Worm (Caenorhabditis elegans) whole organism, L4 larva: ENCODE measurements around the gene ins-4.

ENCODE experiments used
- F37D6.2 ChIP-seq: sonication (generic microtip); optimal IDR thresholded peaks from 2 replicates; lab custom pipeline; 2016; ENCODE audit warnings: mild to moderate bottlenecking, missing genetic modification characterization, missing compliant biosample characterization
- R02D3.7 ChIP-seq: fragments of 150-350 bp; sonication (generic microtip); optimal IDR thresholded peaks from 3 replicates; lab custom pipeline; 2014; ENCODE audit warnings: missing biosample characterization, missing genetic modification characterization
- T26A8.4 ChIP-seq: fragments of 200-800 bp; sonication (Bioruptor generic); IDR thresholded peaks from 2 replicates; pipeline ENCODE4 v1.3.6; 2022; ENCODE audit warnings: missing genetic modification characterization, missing compliant biosample characterization
- Y5F2A.4 ChIP-seq: fragments of 200-800 bp; sonication (Bioruptor generic); optimal IDR thresholded peaks from 2 replicates; lab custom pipeline; 2018; ENCODE audit warnings: mild to moderate bottlenecking, missing genetic modification characterization, missing compliant biosample characterization
- ZK337.2 ChIP-seq: fragments of 200-800 bp; sonication (Bioruptor generic); IDR thresholded peaks from 2 replicates; pipeline ENCODE4 v1.3.6; 2022; ENCODE audit warnings: missing genetic modification reagents, missing genetic modification characterization, missing compliant biosample characterization
- aha-1 ChIP-seq: fragments of 150-350 bp; peaks from one replicate; lab custom pipeline; 2014; ENCODE audit warnings: missing biosample characterization, missing genetic modification characterization
- ama-1 ChIP-seq: fragments of 150-350 bp; optimal IDR thresholded peaks from 2 replicates; lab custom pipeline; 2014; ENCODE audit warnings: inconsistent platforms, mixed read lengths
- attf-4 ChIP-seq: sonication (generic microtip); optimal IDR thresholded peaks from 3 replicates; lab custom pipeline; 2017; ENCODE audit warnings: missing biosample characterization, missing genetic modification characterization
- ceh-82 ChIP-seq: sonication (generic microtip); optimal IDR thresholded peaks from 2 replicates; lab custom pipeline; 2017; ENCODE audit warnings: missing biosample characterization, missing genetic modification characterization
- daf-12 ChIP-seq: fragments of 150-350 bp; optimal IDR thresholded peaks from 2 replicates; lab custom pipeline; 2014; ENCODE audit warnings: missing biosample characterization, missing genetic modification reagents, missing genetic modification characterization
- dmd-8 ChIP-seq: fragments of 200-800 bp; sonication (Bioruptor generic); IDR thresholded peaks from 2 replicates; pipeline ENCODE4 v1.3.6; 2022; ENCODE audit warnings: missing genetic modification characterization, missing compliant biosample characterization
- duxl-1 ChIP-seq: sonication (generic microtip); optimal IDR thresholded peaks from 2 replicates; lab custom pipeline; 2016; ENCODE audit warnings: mild to moderate bottlenecking, missing genetic modification characterization, moderate library complexity, missing compliant biosample characterization; ENCODE audit not compliant: poor library complexity
- egl-43 ChIP-seq: fragments of 200-800 bp; sonication (Bioruptor generic); IDR thresholded peaks from 2 replicates; pipeline ENCODE4 v1.3.6; 2022; ENCODE audit warnings: missing genetic modification reagents, missing genetic modification characterization, missing compliant biosample characterization
- fkh-10 ChIP-seq: fragments of 150-350 bp; optimal IDR thresholded peaks from 2 replicates; lab custom pipeline; 2014; ENCODE audit warnings: missing biosample characterization, missing genetic modification reagents, missing genetic modification characterization
- hif-1 ChIP-seq, 2 experiments: sonication (generic microtip); optimal IDR thresholded peaks; 2 replicates each; lab custom pipeline; 2016 to 2017; ENCODE audit warnings: missing compliant biosample characterization in 2 of 2, missing genetic modification characterization in 2 of 2, missing genetic modification reagents in 2 of 2, missing genotype in 2 of 2, mild to moderate bottlenecking in 1 of 2
- hlh-30 ChIP-seq: sonication (generic microtip); optimal IDR thresholded peaks from 2 replicates; lab custom pipeline; 2017; ENCODE audit warnings: antibody characterized with exemption, mild to moderate bottlenecking, missing genetic modification characterization, missing compliant biosample characterization; ENCODE audit not compliant: insufficient read depth
- hmg-1.1 ChIP-seq: fragments of 200-800 bp; sonication (Bioruptor generic); IDR thresholded peaks from 2 replicates; pipeline ENCODE4 v1.3.6; 2022; ENCODE audit warnings: missing genetic modification reagents, missing genetic modification characterization, missing compliant biosample characterization
- jun-1 ChIP-seq: fragments of 150-350 bp; optimal IDR thresholded peaks from 2 replicates; lab custom pipeline; 2014; ENCODE audit warnings: missing biosample characterization, missing genetic modification reagents, missing genetic modification characterization
- lin-15B ChIP-seq: fragments of 150-350 bp; sonication (generic microtip); optimal IDR thresholded peaks from 3 replicates; lab custom pipeline; 2014; ENCODE audit warnings: missing biosample characterization, missing genetic modification characterization
- lin-29 ChIP-seq: fragments of 200-800 bp; sonication (Bioruptor generic); IDR thresholded peaks from 2 replicates; pipeline ENCODE4 v1.3.6; 2022; ENCODE audit warnings: missing genetic modification reagents, missing genetic modification characterization, missing compliant biosample characterization
- lin-39 ChIP-seq: fragments of 150-350 bp; optimal IDR thresholded peaks from 2 replicates; lab custom pipeline; 2014; ENCODE audit warnings: missing biosample characterization, missing genetic modification reagents, missing genetic modification characterization
- lir-3 ChIP-seq: sonication (generic microtip); optimal IDR thresholded peaks from 2 replicates; lab custom pipeline; 2016; ENCODE audit warnings: mild to moderate bottlenecking, missing genetic modification characterization, missing compliant biosample characterization
- lsy-2 ChIP-seq, 2 experiments: fragments of 150-350 bp in 1 of 2; sonication (generic microtip) in 1 of 2; optimal IDR thresholded peaks; 2 replicates each; lab custom pipeline; 2014 to 2017; ENCODE audit warnings: missing biosample characterization in 2 of 2, missing genetic modification characterization in 2 of 2
- mep-1 ChIP-seq: fragments of 150-350 bp; sonication (generic microtip); optimal IDR thresholded peaks from 3 replicates; lab custom pipeline; 2014; ENCODE audit warnings: missing biosample characterization, missing genetic modification characterization
- nhr-111 ChIP-seq: fragments of 200-800 bp; sonication (Bioruptor generic); optimal IDR thresholded peaks from 2 replicates; lab custom pipeline; 2018; ENCODE audit warnings: mild to moderate bottlenecking, missing genetic modification characterization, missing compliant biosample characterization
- nhr-48 ChIP-seq: sonication (generic microtip); optimal IDR thresholded peaks from 2 replicates; lab custom pipeline; 2016; ENCODE audit warnings: mild to moderate bottlenecking, missing genetic modification characterization, missing compliant biosample characterization
- nhr-77 ChIP-seq: fragments of 150-350 bp; optimal IDR thresholded peaks from 2 replicates; lab custom pipeline; 2014; ENCODE audit warnings: missing biosample characterization, missing genetic modification characterization
- pha-4 ChIP-seq, 2 experiments: fragments of 150-350 bp in 1 of 2; fragments of 200-800 bp in 1 of 2; sonication (Bioruptor generic) in 1 of 2; IDR thresholded peaks in 1 of 2; optimal IDR thresholded peaks in 1 of 2; 2 replicates each; pipeline versions ENCODE4 v1.3.6 to Lab custom; 2014 to 2022; ENCODE audit warnings: missing genetic modification characterization in 2 of 2, missing genetic modification reagents in 2 of 2, missing biosample characterization in 1 of 2, missing compliant biosample characterization in 1 of 2
- pqm-1 ChIP-seq: sonication (generic microtip); optimal IDR thresholded peaks from 2 replicates; lab custom pipeline; 2017; ENCODE audit warnings: missing biosample characterization, missing genetic modification characterization
- rbr-2 ChIP-seq: sonication (generic microtip); optimal IDR thresholded peaks from 2 replicates; lab custom pipeline; 2016; ENCODE audit warnings: missing genotype, missing genetic modification characterization, missing compliant biosample characterization
- set-16 ChIP-seq: fragments of 200-800 bp; sonication (Bioruptor generic); IDR thresholded peaks from 2 replicates; pipeline ENCODE4 v1.3.6; 2022; ENCODE audit warnings: missing genetic modification reagents, missing genetic modification characterization, missing compliant biosample characterization
- unc-130 ChIP-seq: sonication (generic microtip); optimal IDR thresholded peaks from 2 replicates; lab custom pipeline; 2016; ENCODE audit warnings: missing genetic modification reagents, missing genetic modification characterization, missing compliant biosample characterization
- unc-62 ChIP-seq, 3 experiments: fragments of 150-350 bp in 1 of 3; sonication (generic microtip); optimal IDR thresholded peaks in 2 of 3; peaks in 1 of 3; 1 replicate in 1 of 3; 2 replicates in 2 of 3; lab custom pipeline; 2014 to 2017; ENCODE audit warnings: missing biosample characterization in 3 of 3, missing genetic modification characterization in 3 of 3, missing genetic modification reagents in 3 of 3, missing genotype in 1 of 3
- vab-7 ChIP-seq: fragments of 200-800 bp; sonication (Bioruptor generic); IDR thresholded peaks from 2 replicates; pipeline ENCODE4 v1.3.6; 2022; ENCODE audit warnings: missing genetic modification reagents, missing genetic modification characterization, missing compliant biosample characterization
- zfp-3 ChIP-seq: fragments of 200-800 bp; sonication (Bioruptor generic); conservative IDR thresholded peaks from 2 replicates; pipeline ENCODE4 v1.3.6; 2022; ENCODE audit warnings: missing genetic modification reagents, missing genetic modification characterization, missing compliant biosample characterization
- zip-2 ChIP-seq: fragments of 150-350 bp; optimal IDR thresholded peaks from 2 replicates; lab custom pipeline; 2014; ENCODE audit warnings: missing biosample characterization, missing genetic modification characterization

ins-4 gene

DNA sequence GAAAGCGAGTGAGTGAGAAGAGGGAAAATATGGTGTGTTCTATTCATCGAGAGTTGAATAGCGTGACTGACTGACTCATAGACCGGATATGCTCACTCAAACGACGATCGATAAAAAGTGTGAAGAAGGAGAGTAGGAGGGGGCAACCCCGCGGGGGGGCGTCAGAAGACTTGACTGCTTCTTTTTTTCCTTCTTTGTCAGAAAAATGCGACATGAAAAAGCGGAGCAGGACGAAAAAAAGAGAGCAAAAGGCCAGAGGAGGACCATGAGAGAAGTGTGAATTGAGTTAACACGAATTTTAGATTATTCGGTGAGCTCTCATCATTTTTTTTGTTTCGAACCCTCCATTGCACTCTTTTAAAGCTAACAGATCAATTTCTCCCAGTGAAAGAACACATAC, 33.8 kb upstream of the ins-4 start (continued):
- no peak for TF ChIP-seq R02D3.7 (tag; lab: Kevin White, UChicago)
- TF ChIP-seq hlh-30 (tag; lab: Kevin White, UChicago): peak; percentile 33
- no peak for TF ChIP-seq dmd-8 (GFP tag; lab: Robert Waterston, UW)
- TF ChIP-seq Y5F2A.4: no peak
- no peak for TF ChIP-seq lin-39
- no peak for TF ChIP-seq hif-1 (tag; optimal IDR thresholded peaks at IDR 0.05; lab: Kevin White, UChicago)
- TF ChIP-seq F37D6.2: no peak
- no peak for TF ChIP-seq pqm-1
- no peak for TF ChIP-seq zip-2 (tag; lab: Kevin White, UChicago)
- TF ChIP-seq zfp-3 (GFP tag; lab: Robert Waterston, UW): no peak
- TF ChIP-seq lin-15B (tag; lab: Kevin White, UChicago): no peak
- peak in 1 of 2 experiments; percentile 14 for TF ChIP-seq lsy-2 (tag; optimal IDR thresholded peaks at IDR 0.05; lab: Kevin White, UChicago)

DNA sequence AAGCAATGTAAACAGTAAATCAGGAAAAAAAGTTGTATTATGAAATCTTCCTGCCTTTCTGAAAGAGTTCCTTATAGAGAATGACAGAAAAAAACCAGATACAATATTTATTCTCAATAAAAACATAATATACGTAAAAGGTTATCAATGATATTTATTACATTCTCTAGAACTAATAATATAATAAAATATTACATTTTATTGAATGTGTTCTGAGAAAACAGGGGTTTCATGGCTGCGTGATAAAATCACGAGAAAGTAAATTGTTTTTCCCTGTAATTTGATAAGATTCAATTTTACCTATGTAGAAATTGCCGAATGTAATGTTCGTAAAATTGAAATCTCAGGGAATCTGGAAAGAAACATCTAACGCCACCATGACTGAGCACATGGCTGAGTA, 31.2 kb upstream of the ins-4 start:
- TF ChIP-seq nhr-111 (GFP tag; lab: Kevin White, UChicago) (no peak), ceh-82 (no peak), aha-1 (tag; lab: Kevin White, UChicago) (peak; percentile 82)
- TF ChIP-seq, all 104 proteins: peak for 1

- TF ChIP-seq dmd-8 (GFP tag; lab: Robert Waterston, UW): no peak
- peak; percentile 31; the same call in 1 of the 2 replicates for TF ChIP-seq hmg-1.1 (GFP tag; lab: Robert Waterston, UW)
- peak; percentile 7 for TF ChIP-seq hlh-30 (tag; lab: Kevin White, UChicago)
- peak; percentile 24 for TF ChIP-seq fkh-10 (GFP tag; lab: Kevin White, UChicago)
- TF ChIP-seq lsy-2 (tag; optimal IDR thresholded peaks at IDR 0.05; lab: Kevin White, UChicago): peak in 1 of 2 experiments; percentile 44
- TF ChIP-seq aha-1 (tag; lab: Kevin White, UChicago): peak; percentile 9
- TF ChIP-seq mep-1 (tag; lab: Kevin White, UChicago): peak; percentile 4
- TF ChIP-seq unc-62 (GFP tag; optimal IDR thresholded peaks at IDR 0.05 in 1 of 2; lab: Kevin White, UChicago): peak in 1 of 2 experiments; percentile 37
- no peak for TF ChIP-seq unc-62 (tag; optimal IDR thresholded peaks at IDR 0.05; lab: Kevin White, UChicago)
- TF ChIP-seq lir-3 (tag; lab: Kevin White, UChicago): no peak
Observed at ce11 chrII:5966637-5967036, 29.5 kb upstream of the ins-4 start.

ce11 chrII:5968037-5968436, 28.1 kb upstream of the ins-4 start, which contains the start of gene B0034.1:
Gene B0034.1 (plus strand): TSS chrII:5968337.
- no peak for TF ChIP-seq hmg-1.1 (GFP tag; lab: Robert Waterston, UW)
- TF ChIP-seq fkh-10 (GFP tag; lab: Kevin White, UChicago): no peak
- TF ChIP-seq unc-130 (GFP tag; lab: Kevin White, UChicago): no peak
- no peak for TF ChIP-seq attf-4 (tag; lab: Kevin White, UChicago)
- TF ChIP-seq vab-7: no peak
- no peak for TF ChIP-seq egl-43 (GFP tag; lab: Robert Waterston, UW)
- no peak for TF ChIP-seq ama-1 (lab: Kevin White, UChicago)
- TF ChIP-seq T26A8.4 (GFP tag; lab: Robert Waterston, UW): no peak
- TF ChIP-seq hlh-30 (tag; lab: Kevin White, UChicago): no peak
- TF ChIP-seq set-16 (GFP tag; lab: Robert Waterston, UW): no peak

DNA sequence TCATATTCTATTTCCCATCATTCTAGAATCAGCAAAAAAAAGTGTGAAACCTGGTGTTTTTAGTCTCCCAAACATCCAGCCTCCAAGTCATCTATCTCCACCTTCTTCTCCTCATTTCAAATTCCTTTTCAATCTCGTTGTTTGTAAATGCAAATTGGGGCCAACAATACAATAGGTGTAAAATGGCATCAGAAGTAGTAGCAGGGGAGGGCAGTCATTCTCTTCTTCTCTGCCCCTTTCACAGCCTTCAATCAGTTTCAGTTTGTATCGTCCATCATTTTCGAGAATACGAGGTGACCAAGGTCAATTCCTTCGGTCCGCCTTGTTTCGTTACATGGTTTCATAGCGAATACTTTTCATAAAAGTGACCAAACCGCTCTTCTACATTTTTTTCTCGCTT, 26.9 kb upstream of the ins-4 start, which contains the start of gene B0034.4:
Gene B0034.4, minus strand, starts transcription at position 229 of the 400 bp plus-strand sequence.
- TF ChIP-seq ZK337.2 (no peak), lin-29 (GFP tag; lab: Robert Waterston, UW) (no peak), daf-12 (tag; lab: Kevin White, UChicago) (no peak), duxl-1 (no peak), rbr-2 (tag; lab: Kevin White, UChicago) (no peak), pha-4 (GFP tag; IDR thresholded peaks at IDR 0.05; lab: Robert Waterston, UW) (no peak), pha-4 (tag; optimal IDR thresholded peaks at IDR 0.05; lab: Kevin White, UChicago) (no peak), unc-62 (GFP tag; optimal IDR thresholded peaks at IDR 0.05 in 1 of 2; lab: Kevin White, UChicago) (peak in 1 of 2 experiments; percentile 96), unc-62 (tag; optimal IDR thresholded peaks at IDR 0.05; lab: Kevin White, UChicago) (no peak), jun-1 (tag; lab: Kevin White, UChicago) (no peak), Y5F2A.4 (no peak), nhr-48 (no peak), nhr-77 (tag; lab: Kevin White, UChicago) (no peak), aha-1 (tag; lab: Kevin White, UChicago) (peak; percentile 59)
- TF ChIP-seq, all 104 proteins: peak for 2
